Fruit fly (Drosophila melanogaster): ENCODE measurements around the gene jar.

jar gene

dm6 chr3R:24221334-24222302 is 49.4 kb downstream of the jar start, which contains the start of gene twin (continued):
- no peak for TF ChIP-seq Taf1 (GFP tag; IDR thresholded peaks at IDR 0.05)
- TF ChIP-seq otp (GFP tag; IDR thresholded peaks at IDR 0.05): peak; percentile 63; the same call in 2 of the 3 replicates
- no peak for TF ChIP-seq sc (optimal IDR thresholded peaks at IDR 0.05)
- TF ChIP-seq sc (GFP tag; optimal IDR thresholded peaks at IDR 0.05): no peak
- peak; percentile 54 for TF ChIP-seq Dek (tag; optimal IDR thresholded peaks at IDR 0.05)
- no peak for TF ChIP-seq CG17568 (GFP tag; optimal IDR thresholded peaks at IDR 0.05)
- peak; percentile 47 for TF ChIP-seq Max (GFP tag; optimal IDR thresholded peaks at IDR 0.05)
- TF ChIP-seq CG1647 (GFP tag; optimal IDR thresholded peaks at IDR 0.05): no peak
- peak; percentile 15; the same call in 1 of the 2 replicates for TF ChIP-seq CG4360 (GFP tag; IDR thresholded peaks at IDR 0.05)
- no peak for TF ChIP-seq sqz (GFP tag; optimal IDR thresholded peaks at IDR 0.05)
- no peak for TF ChIP-seq ham (GFP tag; IDR thresholded peaks at IDR 0.05)
- TF ChIP-seq CG6813 (GFP tag; optimal IDR thresholded peaks at IDR 0.05): no peak
- TF ChIP-seq crc (GFP tag; optimal IDR thresholded peaks at IDR 0.05): no peak
- TF ChIP-seq repo (GFP tag; optimal IDR thresholded peaks at IDR 0.05): no peak
- TF ChIP-seq ATbp (GFP tag; optimal IDR thresholded peaks at IDR 0.05): no peak
- TF ChIP-seq D (optimal IDR thresholded peaks at IDR 0.05): no peak
- no peak for TF ChIP-seq D (GFP tag; optimal IDR thresholded peaks at IDR 0.05)
- TF ChIP-seq CG13296 (GFP tag; optimal IDR thresholded peaks at IDR 0.05): peak; percentile 6
- peak; percentile 62 for TF ChIP-seq grau (tag; optimal IDR thresholded peaks at IDR 0.05)
- peak; percentile 60 for TF ChIP-seq maf-S (GFP tag; optimal IDR thresholded peaks at IDR 0.05)
- TF ChIP-seq CG4282 (GFP tag; optimal IDR thresholded peaks at IDR 0.05): peak; percentile 68
- no peak for TF ChIP-seq eyg (GFP tag; optimal IDR thresholded peaks at IDR 0.05)
- TF ChIP-seq CG2875 (GFP tag; optimal IDR thresholded peaks at IDR 0.05): no peak
- no peak for TF ChIP-seq cato (GFP tag; optimal IDR thresholded peaks at IDR 0.05; ENCODE audit: borderline replicate concordance)
- peak; percentile 68 for TF ChIP-seq pzg (GFP tag; optimal IDR thresholded peaks at IDR 0.05)
- no peak for TF ChIP-seq Gsc (GFP tag; IDR thresholded peaks at IDR 0.05)
- peak; percentile 82 for TF ChIP-seq CG13287 (GFP tag; IDR thresholded peaks at IDR 0.05; ENCODE audit: partially characterized antibody)
- TF ChIP-seq CG6654 (GFP tag; optimal IDR thresholded peaks at IDR 0.05): no peak
- TF ChIP-seq Trl (optimal IDR thresholded peaks at IDR 0.05): peak in 1 of 2 experiments; percentile 11
- peak; percentile 78 for TF ChIP-seq Trl (GFP tag; optimal IDR thresholded peaks at IDR 0.05)
- peak; percentile 70 for TF ChIP-seq ems (GFP tag; optimal IDR thresholded peaks at IDR 0.05)
- peak; percentile 42; the same call in 1 of the 3 replicates for TF ChIP-seq Dbx (GFP tag; IDR thresholded peaks at IDR 0.05)
- TF ChIP-seq gfzf (GFP tag; optimal IDR thresholded peaks at IDR 0.05): peak; percentile 33
- no peak for TF ChIP-seq CrebB (tag; optimal IDR thresholded peaks at IDR 0.05)
- TF ChIP-seq CG10654 (GFP tag; optimal IDR thresholded peaks at IDR 0.05): peak; percentile 64
- peak; percentile 47; the same call in 1 of the 3 replicates for TF ChIP-seq ci (GFP tag; IDR thresholded peaks at IDR 0.05)
- TF ChIP-seq cas (GFP tag; IDR thresholded peaks at IDR 0.05): no peak
- peak; percentile 15 for TF ChIP-seq Adf1 (GFP tag; IDR thresholded peaks at IDR 0.05)
- peak; percentile 39 for TF ChIP-seq CG10979 (tag; optimal IDR thresholded peaks at IDR 0.05)
- TF ChIP-seq sd (tag; optimal IDR thresholded peaks at IDR 0.05): peak; percentile 77
- peak; percentile 21 for TF ChIP-seq fd96Cb (tag; optimal IDR thresholded peaks at IDR 0.05)
- peak; percentile 20 for TF ChIP-seq CG34376 (GFP tag; optimal IDR thresholded peaks at IDR 0.05)
- peak; percentile 85 for TF ChIP-seq BEAF-32 (GFP tag; optimal IDR thresholded peaks at IDR 0.05)
- TF ChIP-seq sima (GFP tag; optimal IDR thresholded peaks at IDR 0.05): no peak
- peak; percentile 27 for TF ChIP-seq ewg (GFP tag; optimal IDR thresholded peaks at IDR 0.05)
- TF ChIP-seq trem (tag; optimal IDR thresholded peaks at IDR 0.05): peak; percentile 99
- peak; percentile 37 for TF ChIP-seq CG8478 (optimal IDR thresholded peaks at IDR 0.05)
- no peak for TF ChIP-seq CG5953 (GFP tag; IDR thresholded peaks at IDR 0.05)
- peak; percentile 58 for TF ChIP-seq CG10147 (GFP tag; optimal IDR thresholded peaks at IDR 0.05)

Data from whole organism, embryonic.